Fruit fly (Drosophila melanogaster) whole organism, prepupa: ENCODE data around the gene CG32024.

Source experiments
- Blimp-1 ChIP-seq: fragments of 200-800 bp; sonication (Bioruptor generic); optimal IDR thresholded peaks from 3 replicates; lab custom pipeline; 2017; ENCODE audit warnings: missing biosample characterization, missing genetic modification characterization, mild to moderate bottlenecking, moderate library complexity, missing genetic modification reagents
- CG16779 ChIP-seq: fragments of 200-800 bp; sonication (Bioruptor generic); optimal IDR thresholded peaks from 3 replicates; lab custom pipeline; 2017; ENCODE audit warnings: missing biosample characterization, mild to moderate bottlenecking, missing genetic modification characterization
- CG8632 ChIP-seq: fragments of 200-800 bp; sonication (Bioruptor generic); optimal IDR thresholded peaks from 3 replicates; lab custom pipeline; 2016; ENCODE audit warnings: missing biosample characterization, missing genetic modification characterization
- Eip78C ChIP-seq: fragments of 200-800 bp; sonication (Bioruptor generic); peaks from one replicate; lab custom pipeline; 2016; ENCODE audit warnings: missing biosample characterization, missing genetic modification characterization
- Hr4 ChIP-seq: fragments of 200-800 bp; sonication (Bioruptor generic); optimal IDR thresholded peaks from 3 replicates; lab custom pipeline; 2016; ENCODE audit warnings: missing biosample characterization, missing genetic modification characterization
- dsx ChIP-seq: fragments of 200-800 bp; optimal IDR thresholded peaks from 3 replicates; lab custom pipeline; 2019; ENCODE audit warnings: missing biosample characterization, mild to moderate bottlenecking, missing genetic modification characterization, moderate library complexity; ENCODE audit not compliant: poor library complexity, severe bottlenecking
- esn ChIP-seq: fragments of 200-800 bp; sonication (Bioruptor generic); optimal IDR thresholded peaks from 2 replicates; lab custom pipeline; 2016; ENCODE audit warnings: missing biosample characterization, mild to moderate bottlenecking, missing genetic modification characterization, moderate library complexity
- svp ChIP-seq: fragments of 200-800 bp; sonication (Bioruptor generic); peaks from one replicate; lab custom pipeline; 2016; ENCODE audit warnings: missing biosample characterization, missing genetic modification characterization

- no peak for TF ChIP-seq dsx (GFP tag; lab: Kevin White, UChicago)
- no peak for TF ChIP-seq svp
- no peak for TF ChIP-seq Hr4 (GFP tag; lab: Kevin White, UChicago)
- TF ChIP-seq Blimp-1 (GFP tag; lab: Kevin White, UChicago), result no peak
- TF ChIP-seq esn (GFP tag; lab: Kevin White, UChicago), result no peak
- no peak for TF ChIP-seq CG16779 (tag; lab: Kevin White, UChicago)
- TF ChIP-seq CG8632, result no peak
- TF ChIP-seq Eip78C (GFP tag; lab: Kevin White, UChicago), result no peak
These were observed 3.2 kb upstream of the CG32024 start, which contains the start of the genes CG32023 and CG34427 for dm6 chr3L:8804082-8804814.
